Worm (Caenorhabditis elegans) whole organism, L2 larva: ENCODE results near the gene him-5.

Experiments used
- ama-1 ChIP-seq: fragments of 150-350 bp; optimal IDR thresholded peaks from 2 replicates; lab custom pipeline; 2018; ENCODE audit warnings: inconsistent platforms
- dmd-4 ChIP-seq: sonication (generic microtip); optimal IDR thresholded peaks from 2 replicates; lab custom pipeline; 2017; ENCODE audit warnings: missing biosample characterization, missing genetic modification characterization
- elt-1 ChIP-seq: fragments of 150-350 bp; optimal IDR thresholded peaks from 2 replicates; lab custom pipeline; 2014; ENCODE audit warnings: missing biosample characterization, missing genetic modification characterization
- fos-1 ChIP-seq: fragments of 150-350 bp; optimal IDR thresholded peaks from 2 replicates; lab custom pipeline; 2014; ENCODE audit warnings: missing biosample characterization, missing genetic modification characterization
- nhr-11 ChIP-seq: fragments of 150-350 bp; optimal IDR thresholded peaks from 2 replicates; lab custom pipeline; 2014; ENCODE audit warnings: missing biosample characterization, missing genetic modification characterization
- nhr-237 ChIP-seq: fragments of 150-350 bp; optimal IDR thresholded peaks from 2 replicates; lab custom pipeline; 2014; ENCODE audit warnings: missing biosample characterization, missing genetic modification characterization
- nhr-25 ChIP-seq: fragments of 150-350 bp; sonication (generic microtip); optimal IDR thresholded peaks from 3 replicates; lab custom pipeline; 2014; ENCODE audit warnings: missing biosample characterization, missing genetic modification characterization
- nhr-77 ChIP-seq: fragments of 150-350 bp; optimal IDR thresholded peaks from 2 replicates; lab custom pipeline; 2014; ENCODE audit warnings: missing biosample characterization, missing genetic modification characterization
- unc-39 ChIP-seq: fragments of 150-350 bp; optimal IDR thresholded peaks from 2 replicates; lab custom pipeline; 2014; ENCODE audit warnings: missing biosample characterization, missing genetic modification characterization
- ztf-1 ChIP-seq: fragments of 200-800 bp; sonication (Bioruptor generic); conservative IDR thresholded peaks from 2 replicates; pipeline ENCODE4 v1.3.6; 2022; ENCODE audit warnings: missing genetic modification characterization, missing compliant biosample characterization

DNA sequence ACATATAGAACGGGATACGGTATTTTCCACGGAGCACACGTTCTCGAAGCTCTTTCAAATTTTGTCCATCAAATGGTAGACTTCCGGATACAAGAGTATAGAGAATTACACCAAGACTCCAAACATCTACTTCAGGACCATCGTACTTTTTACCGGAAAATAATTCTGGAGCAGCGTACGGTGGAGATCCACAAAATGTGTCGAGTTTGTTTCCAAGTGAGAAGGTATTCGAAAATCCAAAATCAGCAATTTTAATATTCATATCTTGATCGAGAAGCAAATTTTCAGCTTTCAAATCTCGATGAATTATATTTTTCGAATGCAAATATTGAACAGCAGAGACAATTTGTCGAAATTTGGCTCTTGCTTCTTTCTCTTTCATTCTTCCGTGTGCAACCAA is 33.0 kb downstream of the him-5 start:
- TF ChIP-seq nhr-237: no peak
- TF ChIP-seq nhr-25 (tag; lab: Kevin White, UChicago): no peak
- no peak for TF ChIP-seq nhr-11 (tag; lab: Kevin White, UChicago)
- no peak for TF ChIP-seq fos-1 (tag; lab: Kevin White, UChicago)
- no peak for TF ChIP-seq dmd-4 (tag; lab: Kevin White, UChicago)
- TF ChIP-seq ama-1 (lab: Kevin White, UChicago): no peak
- no peak for TF ChIP-seq nhr-77 (tag; lab: Kevin White, UChicago)
- TF ChIP-seq ztf-1 (GFP tag; lab: Robert Waterston, UW): no peak
- no peak for TF ChIP-seq elt-1 (tag; lab: Kevin White, UChicago)
- no peak for TF ChIP-seq unc-39 (tag; lab: Kevin White, UChicago)
